Worm (Caenorhabditis elegans) whole organism, L1 larva: ENCODE measurements around the gene algn-5.

Experiments used
- C34B4.2 ChIP-seq: sonication (generic microtip); optimal IDR thresholded peaks from 2 replicates; lab custom pipeline; 2017; ENCODE audit warnings: mild to moderate bottlenecking, missing genetic modification characterization, missing compliant biosample characterization
- aha-1 ChIP-seq: fragments of 150-350 bp; optimal IDR thresholded peaks from 2 replicates; lab custom pipeline; 2014; ENCODE audit warnings: missing biosample characterization, missing genetic modification characterization
- aly-2 ChIP-seq: fragments of 150-350 bp; optimal IDR thresholded peaks from 2 replicates; lab custom pipeline; 2014; ENCODE audit warnings: missing biosample characterization, missing genetic modification characterization
- blmp-1 ChIP-seq: fragments of 150-350 bp; optimal IDR thresholded peaks from 2 replicates; lab custom pipeline; 2014; ENCODE audit warnings: missing biosample characterization, missing genetic modification characterization
- ceh-8 ChIP-seq: fragments of 200-800 bp; sonication (Bioruptor generic); optimal IDR thresholded peaks from 2 replicates; lab custom pipeline; 2018; ENCODE audit warnings: mild to moderate bottlenecking, missing genetic modification characterization, moderate library complexity, missing compliant biosample characterization
- ceh-82 ChIP-seq, 3 experiments: fragments of 150-350 bp in 1 of 3; sonication (generic microtip) in 2 of 3; optimal IDR thresholded peaks; 2 replicates each; lab custom pipeline; 2014 to 2017; ENCODE audit warnings: missing biosample characterization in 3 of 3, missing genetic modification characterization in 3 of 3
- ceh-90 ChIP-seq: sonication (generic microtip); optimal IDR thresholded peaks from 2 replicates; lab custom pipeline; 2016; ENCODE audit warnings: missing genetic modification characterization, missing compliant biosample characterization
- dpl-1 ChIP-seq, 3 experiments: fragments of 150-350 bp in 2 of 3; sonication (generic microtip) in 1 of 3; optimal IDR thresholded peaks; 2 replicates each; lab custom pipeline; 2014 to 2017; ENCODE audit warnings: missing biosample characterization in 3 of 3, missing genetic modification characterization in 3 of 3, missing genetic modification reagents in 3 of 3
- dsc-1 ChIP-seq: sonication (generic microtip); optimal IDR thresholded peaks from 2 replicates; lab custom pipeline; 2016; ENCODE audit warnings: mild to moderate bottlenecking, missing genetic modification characterization, missing compliant biosample characterization
- efl-1 ChIP-seq, 4 experiments: fragments of 150-350 bp; optimal IDR thresholded peaks in 3 of 4; peaks in 1 of 4; 1 replicate in 1 of 4; 2 replicates in 3 of 4; lab custom pipeline; 2014; ENCODE audit warnings: missing biosample characterization in 2 of 4, missing genetic modification characterization in 2 of 4, missing genetic modification reagents in 2 of 4
- efl-3 ChIP-seq: fragments of 200-800 bp; sonication (Bioruptor generic); optimal IDR thresholded peaks from 2 replicates; lab custom pipeline; 2018; ENCODE audit warnings: mild to moderate bottlenecking, missing genetic modification characterization, missing compliant biosample characterization
- elt-3 ChIP-seq, 6 experiments: fragments of 150-350 bp in 1 of 6; sonication (generic microtip); optimal IDR thresholded peaks; 2 replicates each; lab custom pipeline; 2017 to 2018; ENCODE audit warnings: missing biosample characterization in 6 of 6, missing genetic modification characterization in 6 of 6, inconsistent platforms in 1 of 6
- fkh-4 ChIP-seq: sonication (generic microtip); optimal IDR thresholded peaks from 2 replicates; lab custom pipeline; 2016; ENCODE audit warnings: missing compliant biosample characterization, missing genetic modification characterization, borderline replicate concordance
- fos-1 ChIP-seq: fragments of 150-350 bp; optimal IDR thresholded peaks from 2 replicates; lab custom pipeline; 2014; ENCODE audit warnings: missing biosample characterization, missing genetic modification characterization
- grh-1 ChIP-seq: fragments of 200-800 bp; sonication (Bioruptor generic); IDR thresholded peaks from 2 replicates; pipeline ENCODE4 v1.3.6; 2022; ENCODE audit warnings: missing genetic modification reagents, missing genetic modification characterization, missing compliant biosample characterization
- irx-1 ChIP-seq: sonication (generic microtip); optimal IDR thresholded peaks from 2 replicates; lab custom pipeline; 2016; ENCODE audit warnings: missing genetic modification characterization, missing compliant biosample characterization
- jun-1 ChIP-seq: fragments of 150-350 bp; optimal IDR thresholded peaks from 2 replicates; lab custom pipeline; 2014; ENCODE audit warnings: missing biosample characterization, missing genetic modification reagents, missing genetic modification characterization
- lin-15B ChIP-seq: fragments of 150-350 bp; sonication (generic microtip); optimal IDR thresholded peaks from 3 replicates; lab custom pipeline; 2014; ENCODE audit warnings: missing biosample characterization, missing genetic modification characterization
- lin-35 ChIP-seq, 2 experiments: fragments of 150-350 bp; optimal IDR thresholded peaks; 2 replicates each; lab custom pipeline; 2014; ENCODE audit warnings: missing biosample characterization in 2 of 2, missing genetic modification characterization in 2 of 2, missing genetic modification reagents in 2 of 2
- lir-3 ChIP-seq: sonication (generic microtip); optimal IDR thresholded peaks from 2 replicates; lab custom pipeline; 2016; ENCODE audit warnings: mild to moderate bottlenecking, missing genetic modification characterization, moderate library complexity, missing compliant biosample characterization; ENCODE audit not compliant: poor library complexity
- mab-9 ChIP-seq: fragments of 200-800 bp; sonication (Bioruptor generic); IDR thresholded peaks from 2 replicates; pipeline ENCODE4 v1.3.6; 2022; ENCODE audit warnings: missing genetic modification reagents, missing genetic modification characterization, missing compliant biosample characterization
- mdl-1 ChIP-seq, 2 experiments: fragments of 150-350 bp; optimal IDR thresholded peaks; 2 replicates each; lab custom pipeline; 2014 to 2017; ENCODE audit warnings: missing biosample characterization in 2 of 2, missing genetic modification characterization in 2 of 2, inconsistent platforms in 1 of 2
- mef-2 ChIP-seq: fragments of 150-350 bp; optimal IDR thresholded peaks from 2 replicates; lab custom pipeline; 2014; ENCODE audit warnings: missing biosample characterization, missing genetic modification characterization
- mep-1 ChIP-seq: fragments of 150-350 bp; optimal IDR thresholded peaks from 2 replicates; lab custom pipeline; 2014; ENCODE audit warnings: missing biosample characterization, missing genetic modification characterization
- nhr-47 ChIP-seq: sonication (generic microtip); optimal IDR thresholded peaks from 2 replicates; lab custom pipeline; 2016; ENCODE audit warnings: mild to moderate bottlenecking, missing genetic modification characterization, moderate library complexity, missing compliant biosample characterization
- nhr-71 ChIP-seq: sonication (generic microtip); optimal IDR thresholded peaks from 2 replicates; lab custom pipeline; 2016; ENCODE audit warnings: mild to moderate bottlenecking, missing genetic modification characterization, moderate library complexity, missing compliant biosample characterization
- pag-3 ChIP-seq: sonication (generic microtip); optimal IDR thresholded peaks from 2 replicates; lab custom pipeline; 2017; ENCODE audit warnings: missing genetic modification characterization, mild to moderate bottlenecking, missing compliant biosample characterization, antibody characterized with exemption, borderline replicate concordance; ENCODE audit not compliant: insufficient read depth
- pax-3 ChIP-seq: fragments of 200-800 bp; sonication (Bioruptor generic); optimal IDR thresholded peaks from 2 replicates; lab custom pipeline; 2018; ENCODE audit warnings: mild to moderate bottlenecking, missing genetic modification characterization, moderate library complexity, missing compliant biosample characterization
- unc-98 ChIP-seq: fragments of 200-800 bp; sonication (Bioruptor generic); IDR thresholded peaks from 2 replicates; pipeline ENCODE4 v1.3.6; 2022; ENCODE audit warnings: missing genetic modification characterization, missing compliant biosample characterization
- xbp-1 ChIP-seq: sonication (generic microtip); optimal IDR thresholded peaks from 2 replicates; lab custom pipeline; 2016; ENCODE audit warnings: missing genetic modification characterization, missing compliant biosample characterization
- zag-1 ChIP-seq: fragments of 150-350 bp; optimal IDR thresholded peaks from 2 replicates; lab custom pipeline; 2014; ENCODE audit warnings: missing biosample characterization, missing genetic modification characterization
- ztf-11 ChIP-seq, 2 experiments: sonication (generic microtip); optimal IDR thresholded peaks; 2 replicates each; lab custom pipeline; 2016 to 2017; ENCODE audit warnings: missing genetic modification characterization in 2 of 2, missing biosample characterization in 1 of 2, missing compliant biosample characterization in 1 of 2
- ztf-4 ChIP-seq: fragments of 150-350 bp; optimal IDR thresholded peaks from 2 replicates; lab custom pipeline; 2014; ENCODE audit warnings: missing biosample characterization, missing genetic modification characterization

Gene algn-5

ce11 chrV:4169658-4170057 is 25.7 kb upstream of the algn-5 start:
- TF ChIP-seq aha-1 (tag; lab: Kevin White, UChicago) (no peak), lin-35 (GFP tag; optimal IDR thresholded peaks at IDR 0.05; lab: Kevin White, UChicago) (peak in 1 of 2 experiments; percentile 60), lin-15B (tag; lab: Kevin White, UChicago) (peak; percentile 37), efl-1 (optimal IDR thresholded peaks at IDR 0.05; lab: Kevin White, UChicago) (peak; percentile 29 to 31), efl-1 (GFP tag; optimal IDR thresholded peaks at IDR 0.05 in 1 of 2; lab: Kevin White, UChicago) (peak; percentile 41 to 94), dpl-1 (GFP tag; optimal IDR thresholded peaks at IDR 0.05; lab: Kevin White, UChicago) (peak in 2 of 3 experiments; percentile 25 to 54), lir-3 (no peak)
- TF ChIP-seq, all 84 proteins: peak for 4

ce11 chrV:4170138-4170537 is 25.2 kb upstream of the algn-5 start, which contains the start of gene Y45G5AM.7:
TSS of gene Y45G5AM.7 (minus strand) at chrV:4170238.
- no peak for TF ChIP-seq efl-1 (optimal IDR thresholded peaks at IDR 0.05; lab: Kevin White, UChicago)
- peak in 1 of 2 experiments; percentile 68 for TF ChIP-seq efl-1 (GFP tag; optimal IDR thresholded peaks at IDR 0.05 in 1 of 2; lab: Kevin White, UChicago)
- no peak for TF ChIP-seq C34B4.2 (tag; lab: Kevin White, UChicago)
- TF ChIP-seq elt-3 (tag; optimal IDR thresholded peaks at IDR 0.05; lab: Kevin White, UChicago): no peak

DNA sequence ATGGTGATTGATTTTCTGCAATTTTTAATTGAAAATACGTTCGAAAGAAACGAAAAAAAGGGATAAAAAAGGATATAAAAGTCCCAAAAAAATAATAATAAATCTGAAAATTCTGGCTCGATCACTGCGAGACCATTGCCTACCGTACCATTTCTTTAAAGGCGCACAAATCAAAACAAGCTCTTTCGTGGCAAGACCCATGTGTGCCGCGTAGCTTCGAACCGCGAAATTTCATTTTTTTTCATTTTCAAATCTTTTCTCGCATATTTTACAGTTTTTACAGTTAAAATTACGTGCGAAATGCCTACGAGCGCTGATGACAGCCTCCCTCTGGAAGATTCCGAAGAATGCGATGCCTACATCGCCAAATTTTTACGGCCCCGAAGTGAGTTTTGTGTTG is 19.8 kb upstream of the algn-5 start, which contains the start of the genes coh-4 and pid-5:
TSS of gene coh-4 (minus strand) at position 17 of the 400 bp plus-strand sequence.
TSS of gene pid-5 (plus strand) at position 259 of the 400 bp plus-strand sequence.
- no peak for TF ChIP-seq elt-3 (tag; optimal IDR thresholded peaks at IDR 0.05; lab: Kevin White, UChicago)
- TF ChIP-seq fos-1 (tag; lab: Kevin White, UChicago): no peak

DNA sequence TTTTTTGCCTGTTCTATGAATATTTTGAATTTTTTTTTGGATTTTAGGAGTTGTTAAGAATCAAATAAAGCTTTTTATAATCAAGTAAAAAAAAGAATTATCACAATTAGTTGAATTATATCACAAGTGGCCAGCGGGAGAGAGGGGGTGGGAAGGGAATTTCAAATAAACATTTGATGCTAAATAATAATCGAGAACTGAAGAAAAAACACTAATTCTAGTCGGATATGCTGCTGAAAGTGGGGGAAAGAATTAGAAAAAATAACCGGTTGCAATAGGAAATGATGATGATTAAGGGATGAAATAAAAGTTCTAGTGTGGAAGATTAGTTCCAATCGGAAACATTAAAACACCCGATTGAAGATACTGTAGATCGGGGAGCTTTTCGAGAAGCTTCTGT is 14.1 kb upstream of the algn-5 start:
- TF ChIP-seq dsc-1 (tag; lab: Kevin White, UChicago): no peak
- TF ChIP-seq nhr-71 (tag; lab: Kevin White, UChicago): no peak
- no peak for TF ChIP-seq aly-2 (tag; lab: Kevin White, UChicago)
- no peak for TF ChIP-seq mdl-1 (tag; optimal IDR thresholded peaks at IDR 0.05; lab: Kevin White, UChicago)
- no peak for TF ChIP-seq ceh-8 (GFP tag; lab: Kevin White, UChicago)
- no peak for TF ChIP-seq lin-15B (tag; lab: Kevin White, UChicago)
- TF ChIP-seq ztf-4 (tag; lab: Kevin White, UChicago): no peak

ce11 chrV:4181727-4182126 is 13.7 kb upstream of the algn-5 start:
- TF ChIP-seq xbp-1 (no peak), mef-2 (tag; lab: Kevin White, UChicago) (no peak), ztf-11 (tag; optimal IDR thresholded peaks at IDR 0.05; lab: Kevin White, UChicago) (no peak), mab-9 (no peak), nhr-47 (tag; lab: Kevin White, UChicago) (no peak), zag-1 (tag; lab: Kevin White, UChicago) (no peak), lin-35 (GFP tag; optimal IDR thresholded peaks at IDR 0.05; lab: Kevin White, UChicago) (no peak), irx-1 (no peak), jun-1 (no peak), efl-3 (GFP tag; lab: Kevin White, UChicago) (no peak), pag-3 (no peak), ceh-90 (tag; lab: Kevin White, UChicago) (no peak), grh-1 (GFP tag; lab: Robert Waterston, UW) (no peak), blmp-1 (tag; lab: Kevin White, UChicago) (no peak), unc-98 (GFP tag; lab: Robert Waterston, UW) (no peak), mep-1 (tag; lab: Kevin White, UChicago) (no peak), pax-3 (tag; lab: Kevin White, UChicago) (no peak), ceh-82 (tag; optimal IDR thresholded peaks at IDR 0.05; lab: Kevin White, UChicago) (no peak), fkh-4 (no peak)
